Worm (Caenorhabditis elegans) whole organism, L4 larva: ENCODE results near the gene D1086.11.
A peak's percentile ranks its signal among the peaks of the same experiment; 100 is the strongest.

Experiments
- D1046.2 ChIP-seq: fragments of 200-800 bp; sonication (Bioruptor generic); IDR thresholded peaks from 2 replicates; pipeline ENCODE4 v1.3.6; 2022; ENCODE audit warnings: missing genetic modification characterization, missing compliant biosample characterization
- F10B5.3 ChIP-seq: sonication (generic microtip); optimal IDR thresholded peaks from 2 replicates; lab custom pipeline; 2016; ENCODE audit warnings: mild to moderate bottlenecking, missing genetic modification characterization, missing compliant biosample characterization
- F26F4.8 ChIP-seq: fragments of 200-800 bp; sonication (Bioruptor generic); conservative IDR thresholded peaks from 2 replicates; pipeline ENCODE4 v1.3.6; 2022; ENCODE audit warnings: missing genetic modification characterization, missing compliant biosample characterization
- F37D6.2 ChIP-seq: sonication (generic microtip); optimal IDR thresholded peaks from 2 replicates; lab custom pipeline; 2016; ENCODE audit warnings: mild to moderate bottlenecking, missing genetic modification characterization, missing compliant biosample characterization
- F49E8.2 ChIP-seq: sonication (generic microtip); optimal IDR thresholded peaks from 2 replicates; lab custom pipeline; 2016; ENCODE audit warnings: missing compliant biosample characterization, mild to moderate bottlenecking, missing genetic modification characterization, borderline replicate concordance
- Y105C5A.15 ChIP-seq: fragments of 200-800 bp; sonication (Bioruptor generic); IDR thresholded peaks from 2 replicates; pipeline ENCODE4 v1.3.6; 2022; ENCODE audit warnings: missing genetic modification characterization, missing compliant biosample characterization
- Y5F2A.4 ChIP-seq: fragments of 200-800 bp; sonication (Bioruptor generic); optimal IDR thresholded peaks from 2 replicates; lab custom pipeline; 2018; ENCODE audit warnings: mild to moderate bottlenecking, missing genetic modification characterization, missing compliant biosample characterization
- aha-1 ChIP-seq: fragments of 150-350 bp; peaks from one replicate; lab custom pipeline; 2014; ENCODE audit warnings: missing biosample characterization, missing genetic modification characterization
- ctbp-1 ChIP-seq: fragments of 200-800 bp; sonication (Bioruptor generic); IDR thresholded peaks from 2 replicates; pipeline ENCODE4 v1.3.6; 2022; ENCODE audit warnings: missing genetic modification reagents, missing genetic modification characterization, missing compliant biosample characterization
- daf-19 ChIP-seq: fragments of 200-800 bp; sonication (Bioruptor generic); conservative IDR thresholded peaks from 2 replicates; pipeline ENCODE4 v1.3.6; 2022; ENCODE audit warnings: missing genetic modification characterization, missing compliant biosample characterization
- daf-8 ChIP-seq: fragments of 200-800 bp; sonication (Bioruptor generic); IDR thresholded peaks from 2 replicates; pipeline ENCODE4 v1.3.6; 2022; ENCODE audit warnings: missing genetic modification characterization, missing compliant biosample characterization
- dmd-6 ChIP-seq: fragments of 200-800 bp; sonication (Bioruptor generic); IDR thresholded peaks from 2 replicates; pipeline ENCODE4 v1.3.6; 2022; ENCODE audit warnings: missing genetic modification reagents, missing genetic modification characterization, missing compliant biosample characterization
- duxl-1 ChIP-seq: sonication (generic microtip); optimal IDR thresholded peaks from 2 replicates; lab custom pipeline; 2016; ENCODE audit warnings: mild to moderate bottlenecking, missing genetic modification characterization, moderate library complexity, missing compliant biosample characterization; ENCODE audit not compliant: poor library complexity
- jun-1 ChIP-seq: fragments of 150-350 bp; optimal IDR thresholded peaks from 2 replicates; lab custom pipeline; 2014; ENCODE audit warnings: missing biosample characterization, missing genetic modification reagents, missing genetic modification characterization
- lin-38 ChIP-seq: fragments of 200-800 bp; sonication (Bioruptor generic); IDR thresholded peaks from 2 replicates; pipeline ENCODE4 v1.3.6; 2022; ENCODE audit warnings: missing genetic modification reagents, missing genetic modification characterization, missing compliant biosample characterization
- lin-39 ChIP-seq: fragments of 150-350 bp; optimal IDR thresholded peaks from 2 replicates; lab custom pipeline; 2014; ENCODE audit warnings: missing biosample characterization, missing genetic modification reagents, missing genetic modification characterization
- madf-9 ChIP-seq: fragments of 200-800 bp; sonication (Bioruptor generic); conservative IDR thresholded peaks from 2 replicates; pipeline ENCODE4 v1.3.6; 2022; ENCODE audit warnings: missing genetic modification reagents, missing genetic modification characterization, missing compliant biosample characterization
- mdl-1 ChIP-seq, 2 experiments: fragments of 150-350 bp in 1 of 2; sonication (generic microtip) in 1 of 2; optimal IDR thresholded peaks; 2 replicates each; lab custom pipeline; 2014 to 2017; ENCODE audit warnings: missing biosample characterization in 2 of 2, missing genetic modification characterization in 2 of 2
- mdt-29 ChIP-seq: fragments of 200-800 bp; sonication (Bioruptor generic); IDR thresholded peaks from 2 replicates; pipeline ENCODE4 v1.3.6; 2022; ENCODE audit warnings: missing genetic modification reagents, missing genetic modification characterization, missing compliant biosample characterization
- nhr-25 ChIP-seq: sonication (generic microtip); optimal IDR thresholded peaks from 2 replicates; lab custom pipeline; 2017; ENCODE audit warnings: missing genetic modification characterization, mild to moderate bottlenecking, missing compliant biosample characterization, antibody characterized with exemption, moderate library complexity, borderline replicate concordance; ENCODE audit not compliant: insufficient read depth
- nhr-41 ChIP-seq: fragments of 200-800 bp; sonication (Bioruptor generic); IDR thresholded peaks from 2 replicates; pipeline ENCODE4 v1.3.6; 2022; ENCODE audit warnings: missing genetic modification reagents, missing genetic modification characterization, missing compliant biosample characterization
- nhr-48 ChIP-seq: sonication (generic microtip); optimal IDR thresholded peaks from 2 replicates; lab custom pipeline; 2016; ENCODE audit warnings: mild to moderate bottlenecking, missing genetic modification characterization, missing compliant biosample characterization
- nhr-77 ChIP-seq: fragments of 150-350 bp; optimal IDR thresholded peaks from 2 replicates; lab custom pipeline; 2014; ENCODE audit warnings: missing biosample characterization, missing genetic modification characterization
- php-3 ChIP-seq: fragments of 200-800 bp; sonication (Bioruptor generic); IDR thresholded peaks from 2 replicates; pipeline ENCODE4 v1.3.6; 2022; ENCODE audit warnings: missing genetic modification reagents, missing genetic modification characterization, missing compliant biosample characterization
- set-16 ChIP-seq: fragments of 200-800 bp; sonication (Bioruptor generic); IDR thresholded peaks from 2 replicates; pipeline ENCODE4 v1.3.6; 2022; ENCODE audit warnings: missing genetic modification reagents, missing genetic modification characterization, missing compliant biosample characterization
- snpc-1.2 ChIP-seq: fragments of 200-800 bp; sonication (Bioruptor generic); IDR thresholded peaks from 2 replicates; pipeline ENCODE4 v1.3.6; 2022; ENCODE audit warnings: missing genetic modification reagents, missing genetic modification characterization, missing compliant biosample characterization
- snpc-4 ChIP-seq: fragments of 150-350 bp; optimal IDR thresholded peaks from 2 replicates; lab custom pipeline; 2014; ENCODE audit warnings: missing biosample characterization, missing genetic modification characterization
- unc-62 ChIP-seq, 3 experiments: fragments of 150-350 bp in 1 of 3; sonication (generic microtip); optimal IDR thresholded peaks in 2 of 3; peaks in 1 of 3; 1 replicate in 1 of 3; 2 replicates in 2 of 3; lab custom pipeline; 2014 to 2017; ENCODE audit warnings: missing biosample characterization in 3 of 3, missing genetic modification characterization in 3 of 3, missing genetic modification reagents in 3 of 3, missing genotype in 1 of 3
- zfp-2 ChIP-seq: sonication (generic microtip); optimal IDR thresholded peaks from 2 replicates; lab custom pipeline; 2016; ENCODE audit warnings: mild to moderate bottlenecking, missing genetic modification characterization, missing compliant biosample characterization
- zfp-3 ChIP-seq: fragments of 200-800 bp; sonication (Bioruptor generic); conservative IDR thresholded peaks from 2 replicates; pipeline ENCODE4 v1.3.6; 2022; ENCODE audit warnings: missing genetic modification reagents, missing genetic modification characterization, missing compliant biosample characterization
- zip-11 ChIP-seq: fragments of 200-800 bp; sonication (Bioruptor generic); IDR thresholded peaks from 2 replicates; pipeline ENCODE4 v1.3.6; 2022; ENCODE audit warnings: missing genetic modification characterization, missing compliant biosample characterization
- ztf-11 ChIP-seq: fragments of 150-350 bp; optimal IDR thresholded peaks from 2 replicates; lab custom pipeline; 2014; ENCODE audit warnings: missing biosample characterization, missing genetic modification characterization

The D1086.11 gene

ce11 chrV:14107511-14107910 is 33.3 kb downstream of the D1086.11 start, which contains the start of gene H39E23.3:
Gene H39E23.3 (plus strand): TSS chrV:14107811.
- TF ChIP-seq ctbp-1 (GFP tag; lab: Robert Waterston, UW): no peak
- TF ChIP-seq jun-1 (tag; lab: Kevin White, UChicago): no peak
- TF ChIP-seq duxl-1 (tag; lab: Kevin White, UChicago): no peak
- no peak for TF ChIP-seq snpc-4 (tag; lab: Kevin White, UChicago)
- no peak for TF ChIP-seq zfp-2 (tag; lab: Kevin White, UChicago)
- TF ChIP-seq php-3 (GFP tag; lab: Robert Waterston, UW): no peak
- TF ChIP-seq madf-9: no peak
- TF ChIP-seq F26F4.8: no peak
- no peak for TF ChIP-seq daf-19 (GFP tag; lab: Robert Waterston, UW)
- TF ChIP-seq F10B5.3: no peak
- no peak for TF ChIP-seq zip-11 (GFP tag; lab: Robert Waterston, UW)
- TF ChIP-seq nhr-25: no peak
- no peak for TF ChIP-seq F49E8.2 (tag; lab: Kevin White, UChicago)
- TF ChIP-seq ztf-11 (tag; lab: Kevin White, UChicago): no peak

DNA sequence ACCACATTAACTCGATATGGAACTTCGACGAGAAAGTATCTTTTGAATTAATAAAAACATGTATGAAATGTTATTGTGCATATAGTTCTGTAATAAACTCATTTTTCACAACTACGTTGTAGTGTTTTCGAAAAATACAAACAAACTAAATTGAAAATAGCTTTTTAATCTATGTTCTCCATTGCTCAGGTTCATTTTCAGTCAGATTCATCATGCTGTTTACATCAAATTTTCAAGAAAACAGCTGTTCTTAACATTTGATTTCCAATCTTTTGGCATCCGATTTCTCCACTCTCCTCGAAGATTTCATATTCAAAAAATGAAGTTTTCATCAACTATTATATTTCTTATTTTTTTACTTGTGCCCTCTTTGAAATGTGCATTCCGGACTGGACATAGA is 35.8 kb downstream of the D1086.11 start, which contains the start of gene H39E23.2:
TSS of gene H39E23.2 (plus strand) at position 301 of the 400 bp plus-strand sequence.
- TF ChIP-seq jun-1 (tag; lab: Kevin White, UChicago) (no peak), D1046.2 (GFP tag; lab: Robert Waterston, UW) (no peak)

DNA sequence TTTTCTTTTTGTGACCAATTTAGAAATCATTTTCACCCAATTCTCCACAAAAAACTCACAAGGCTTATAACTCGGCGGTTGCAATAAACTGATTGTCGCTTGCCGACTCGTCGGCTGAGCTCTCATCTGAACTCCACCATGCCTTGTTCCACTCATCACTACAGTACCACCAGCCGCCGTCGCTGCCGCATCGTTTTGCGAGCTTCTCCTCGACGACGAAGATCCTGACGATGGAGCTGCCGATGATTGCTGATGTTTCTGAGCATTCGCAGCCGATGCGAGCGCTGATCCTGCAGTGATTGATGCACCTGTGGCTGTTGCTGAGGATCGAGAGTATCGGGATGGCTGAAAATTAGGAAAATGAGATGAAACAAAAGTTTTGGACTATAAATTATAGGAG is 46.4 kb downstream of the D1086.11 start:
- TF ChIP-seq unc-62 (GFP tag; optimal IDR thresholded peaks at IDR 0.05 in 1 of 2; lab: Kevin White, UChicago) (peak in 1 of 2 experiments; percentile 75), unc-62 (tag; optimal IDR thresholded peaks at IDR 0.05; lab: Kevin White, UChicago) (no peak), nhr-48 (no peak), set-16 (GFP tag; lab: Robert Waterston, UW) (peak; percentile 71), Y5F2A.4 (no peak)

DNA sequence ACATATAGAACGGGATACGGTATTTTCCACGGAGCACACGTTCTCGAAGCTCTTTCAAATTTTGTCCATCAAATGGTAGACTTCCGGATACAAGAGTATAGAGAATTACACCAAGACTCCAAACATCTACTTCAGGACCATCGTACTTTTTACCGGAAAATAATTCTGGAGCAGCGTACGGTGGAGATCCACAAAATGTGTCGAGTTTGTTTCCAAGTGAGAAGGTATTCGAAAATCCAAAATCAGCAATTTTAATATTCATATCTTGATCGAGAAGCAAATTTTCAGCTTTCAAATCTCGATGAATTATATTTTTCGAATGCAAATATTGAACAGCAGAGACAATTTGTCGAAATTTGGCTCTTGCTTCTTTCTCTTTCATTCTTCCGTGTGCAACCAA is 48.9 kb downstream of the D1086.11 start:
- TF ChIP-seq lin-39 (no peak), mdl-1 (tag; optimal IDR thresholded peaks at IDR 0.05; lab: Kevin White, UChicago) (no peak), daf-8 (GFP tag; lab: Robert Waterston, UW) (no peak), mdt-29 (GFP tag; lab: Robert Waterston, UW) (no peak), aha-1 (tag; lab: Kevin White, UChicago) (peak; percentile 92), nhr-77 (tag; lab: Kevin White, UChicago) (no peak), snpc-1.2 (GFP tag; lab: Robert Waterston, UW) (no peak), F37D6.2 (tag; lab: Kevin White, UChicago) (no peak)
- TF ChIP-seq, all 104 proteins: peak for 1

DNA sequence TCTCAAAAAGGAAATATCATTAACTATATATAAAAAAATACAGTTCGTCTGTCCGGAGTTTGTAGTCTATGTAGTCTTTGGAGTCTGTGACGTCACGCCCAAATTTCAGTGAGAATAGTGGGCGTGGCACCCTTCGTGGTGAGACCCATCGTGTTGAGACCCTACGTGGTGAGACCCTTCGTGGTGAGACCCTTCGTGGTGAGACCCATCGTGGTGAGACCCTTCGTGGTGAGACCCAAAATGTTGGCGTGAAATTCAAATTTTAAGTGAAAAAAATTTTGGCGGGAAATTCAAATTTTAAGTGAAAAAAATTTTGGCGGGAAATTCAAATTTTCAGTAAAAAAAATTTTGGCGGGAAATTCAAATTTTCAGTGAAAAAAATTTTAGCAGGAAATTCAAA is 49.9 kb downstream of the D1086.11 start:
- peak; percentile 16; the same call in 1 of the 2 replicates for TF ChIP-seq nhr-41 (GFP tag; lab: Robert Waterston, UW)
- TF ChIP-seq Y105C5A.15: 0 out of 2 replicates have a peak, but pooled peaks have one; percentile 45
- 0 out of 2 replicates have a peak, but pooled peaks have one; percentile 35 for TF ChIP-seq mdt-29 (GFP tag; lab: Robert Waterston, UW)
- TF ChIP-seq lin-38: peak; percentile 25; the same call in 1 of the 2 replicates
- 0 out of 2 replicates have a peak, but pooled peaks have one; percentile 49 for TF ChIP-seq zfp-3 (GFP tag; lab: Robert Waterston, UW)
- TF ChIP-seq snpc-1.2 (GFP tag; lab: Robert Waterston, UW): 0 out of 2 replicates have a peak, but pooled peaks have one; percentile 12
- 0 out of 2 replicates have a peak, but pooled peaks have one; percentile 13 for TF ChIP-seq madf-9
- peak; percentile 31 for TF ChIP-seq dmd-6
- TF ChIP-seq set-16 (GFP tag; lab: Robert Waterston, UW): peak; percentile 7; the same call in 1 of the 2 replicates
